Fruit fly (Drosophila melanogaster) whole organism, embryonic: Measurements from ENCODE around the gene CG31897.
A peak's percentile ranks its signal among the peaks of the same experiment; 100 is the strongest.

Experiments
- CG10543 ChIP-seq: fragments of 200-800 bp; sonication (Bioruptor generic); optimal IDR thresholded peaks from 3 replicates; lab custom pipeline; 2017; ENCODE audit warnings: missing biosample characterization, mild to moderate bottlenecking, missing genetic modification characterization, moderate library complexity
- CG10959 ChIP-seq: fragments of 200-800 bp; sonication (Bioruptor generic); IDR thresholded peaks from 2 replicates; pipeline ENCODE4 v1.3.6; 2022; ENCODE audit warnings: missing biosample characterization, missing genetic modification characterization
- CG11093 ChIP-seq: fragments of 200-800 bp; sonication (Bioruptor generic); IDR thresholded peaks from 3 replicates; pipeline ENCODE4 v1.3.6; 2022; ENCODE audit warnings: missing biosample characterization, missing genetic modification characterization
- CG12219 ChIP-seq: fragments of 200-800 bp; sonication (Bioruptor generic); optimal IDR thresholded peaks from 3 replicates; lab custom pipeline; 2018; ENCODE audit warnings: missing biosample characterization, mild to moderate bottlenecking, missing genetic modification characterization
- CG12769 ChIP-seq: fragments of 200-800 bp; sonication (Bioruptor generic); optimal IDR thresholded peaks from 2 replicates; lab custom pipeline; 2019; ENCODE audit warnings: missing biosample characterization, mild to moderate bottlenecking, missing genetic modification characterization, moderate library complexity
- CG13624 ChIP-seq: fragments of 200-800 bp; sonication (Bioruptor generic); optimal IDR thresholded peaks from 2 replicates; lab custom pipeline; 2016; ENCODE audit warnings: missing biosample characterization, missing genetic modification characterization
- CG13894 ChIP-seq: fragments of 200-800 bp; sonication (Bioruptor generic); optimal IDR thresholded peaks from 3 replicates; lab custom pipeline; 2018; ENCODE audit warnings: missing biosample characterization, mild to moderate bottlenecking, missing genetic modification characterization, moderate library complexity
- CG15269 ChIP-seq: fragments of 200-800 bp; sonication (Bioruptor generic); optimal IDR thresholded peaks from 2 replicates; lab custom pipeline; 2018; ENCODE audit warnings: missing biosample characterization, mild to moderate bottlenecking, missing genetic modification characterization, moderate library complexity
- CG15514 ChIP-seq: fragments of 200-800 bp; sonication (Bioruptor generic); optimal IDR thresholded peaks from 3 replicates; lab custom pipeline; 2017; ENCODE audit warnings: missing biosample characterization, missing genetic modification characterization, mild to moderate bottlenecking, moderate library complexity, missing genetic modification reagents
- CG15601 ChIP-seq: fragments of 200-800 bp; sonication (Bioruptor generic); optimal IDR thresholded peaks from 3 replicates; lab custom pipeline; 2019; ENCODE audit warnings: missing biosample characterization, mild to moderate bottlenecking, missing genetic modification characterization, moderate library complexity
- CG17802 ChIP-seq: fragments of 200-800 bp; sonication (Bioruptor generic); optimal IDR thresholded peaks from 2 replicates; lab custom pipeline; 2018; ENCODE audit warnings: missing biosample characterization, mild to moderate bottlenecking, missing genetic modification characterization, moderate library complexity
- CG1792 ChIP-seq: fragments of 200-800 bp; sonication (Bioruptor generic); optimal IDR thresholded peaks from 2 replicates; lab custom pipeline; 2016; ENCODE audit warnings: missing biosample characterization, missing genetic modification characterization
- CG3065 ChIP-seq: fragments of 200-800 bp; sonication (Bioruptor generic); optimal IDR thresholded peaks from 2 replicates; lab custom pipeline; 2016; ENCODE audit warnings: missing biosample characterization, missing genetic modification characterization
- CG31388 ChIP-seq: fragments of 200-800 bp; sonication (Bioruptor generic); optimal IDR thresholded peaks from 2 replicates; lab custom pipeline; 2016; ENCODE audit warnings: missing biosample characterization, missing genetic modification characterization
- CG33213 ChIP-seq: fragments of 200-800 bp; sonication (Bioruptor generic); optimal IDR thresholded peaks from 3 replicates; lab custom pipeline; 2016; ENCODE audit warnings: missing biosample characterization, missing genetic modification characterization
- CG6272 ChIP-seq: fragments of 200-800 bp; sonication (Bioruptor generic); IDR thresholded peaks from 2 replicates; pipeline ENCODE4 v1.3.6; 2022; ENCODE audit warnings: missing biosample characterization, missing genetic modification characterization
- CG6765 ChIP-seq: fragments of 200-800 bp; sonication (Bioruptor generic); optimal IDR thresholded peaks from 3 replicates; lab custom pipeline; 2017; ENCODE audit warnings: missing biosample characterization, mild to moderate bottlenecking, missing genetic modification characterization
- CG7963 ChIP-seq: fragments of 200-800 bp; sonication (Bioruptor generic); IDR thresholded peaks from 3 replicates; pipeline ENCODE4 v1.3.6; 2022; ENCODE audit warnings: missing biosample characterization, missing genetic modification characterization; ENCODE audit not compliant: partially characterized antibody
- H2.0 ChIP-seq: fragments of 200-800 bp; sonication (Bioruptor generic); IDR thresholded peaks from 2 replicates; pipeline ENCODE4 v1.3.6; 2022; ENCODE audit warnings: missing biosample characterization, missing genetic modification characterization
- HLH54F ChIP-seq: fragments of 200-800 bp; sonication (Bioruptor generic); optimal IDR thresholded peaks from 3 replicates; lab custom pipeline; 2016; ENCODE audit warnings: missing biosample characterization, missing genetic modification characterization
- Hmx ChIP-seq: fragments of 200-800 bp; sonication (Bioruptor generic); optimal IDR thresholded peaks from 2 replicates; lab custom pipeline; 2016; ENCODE audit warnings: missing biosample characterization, missing genetic modification characterization
- Max ChIP-seq: fragments of 200-800 bp; sonication (Bioruptor generic); optimal IDR thresholded peaks from 2 replicates; lab custom pipeline; 2016; ENCODE audit warnings: missing biosample characterization, mild to moderate bottlenecking, missing genetic modification characterization
- NK7.1 ChIP-seq: fragments of 200-800 bp; sonication (Bioruptor generic); optimal IDR thresholded peaks from 3 replicates; lab custom pipeline; 2016; ENCODE audit warnings: missing biosample characterization, missing genetic modification characterization
- Oaz ChIP-seq: fragments of 200-800 bp; sonication (Bioruptor generic); IDR thresholded peaks from 2 replicates; pipeline ENCODE4 v1.3.6; 2022; ENCODE audit warnings: missing biosample characterization, missing genetic modification characterization
- Ptx1 ChIP-seq: fragments of 200-800 bp; sonication (Bioruptor generic); IDR thresholded peaks from 2 replicates; pipeline ENCODE4 v1.3.6; 2022; ENCODE audit warnings: missing biosample characterization, missing genetic modification characterization
- Ravus ChIP-seq: fragments of 200-800 bp; sonication (Bioruptor generic); IDR thresholded peaks from 2 replicates; pipeline ENCODE4 v1.3.6; 2022; ENCODE audit warnings: missing biosample characterization, missing genetic modification characterization
- Rx ChIP-seq: fragments of 200-800 bp; sonication (Bioruptor generic); IDR thresholded peaks from 2 replicates; pipeline ENCODE4 v1.3.6; 2022; ENCODE audit warnings: missing biosample characterization, missing genetic modification characterization
- Sox102F ChIP-seq: fragments of 200-800 bp; sonication (Bioruptor generic); optimal IDR thresholded peaks from 2 replicates; lab custom pipeline; 2018; ENCODE audit warnings: missing biosample characterization, mild to moderate bottlenecking, missing genetic modification characterization, moderate library complexity
- bigmax ChIP-seq: fragments of 200-800 bp; sonication (Bioruptor generic); optimal IDR thresholded peaks from 2 replicates; lab custom pipeline; 2018; ENCODE audit warnings: missing biosample characterization, mild to moderate bottlenecking, missing genetic modification characterization
- br ChIP-seq: fragments of >200 bp; optimal IDR thresholded peaks from 2 replicates; lab custom pipeline; 2017
- crol ChIP-seq: fragments of 200-800 bp; sonication (Bioruptor generic); IDR thresholded peaks from 2 replicates; pipeline ENCODE4 v1.3.6; 2022; ENCODE audit warnings: missing biosample characterization, missing genetic modification characterization
- crp ChIP-seq, 2 experiments: fragments of 200-800 bp; sonication (Bioruptor generic); optimal IDR thresholded peaks; 2 replicates in 1 of 2; 3 replicates in 1 of 2; lab custom pipeline; 2017; ENCODE audit warnings: missing biosample characterization in 2 of 2, missing genetic modification characterization in 2 of 2, mild to moderate bottlenecking in 1 of 2, moderate library complexity in 1 of 2
- danr ChIP-seq: fragments of 200-800 bp; sonication (Bioruptor generic); IDR thresholded peaks from 2 replicates; pipeline ENCODE4 v1.3.6; 2022; ENCODE audit warnings: missing biosample characterization, missing genetic modification characterization
- fd102C ChIP-seq: fragments of 200-800 bp; sonication (Bioruptor generic); optimal IDR thresholded peaks from 2 replicates; lab custom pipeline; 2018; ENCODE audit warnings: missing biosample characterization, mild to moderate bottlenecking, missing genetic modification characterization, moderate library complexity
- hbn ChIP-seq: fragments of 200-800 bp; sonication (Bioruptor generic); IDR thresholded peaks from 2 replicates; pipeline ENCODE4 v1.3.6; 2022; ENCODE audit warnings: missing biosample characterization, missing genetic modification characterization; ENCODE audit not compliant: partially characterized antibody
- inv ChIP-seq: fragments of 200-800 bp; sonication (Bioruptor generic); IDR thresholded peaks from 2 replicates; pipeline ENCODE4 v1.3.6; 2022; ENCODE audit warnings: missing biosample characterization, missing genetic modification characterization; ENCODE audit not compliant: partially characterized antibody
- jumu ChIP-seq: fragments of 200-800 bp; sonication (Bioruptor generic); optimal IDR thresholded peaks from 3 replicates; lab custom pipeline; 2016; ENCODE audit warnings: missing biosample characterization, missing genetic modification characterization
- lov ChIP-seq, 2 experiments: fragments of 200-800 bp in 1 of 2; fragments of >200 bp in 1 of 2; sonication (Bioruptor generic) in 1 of 2; IDR thresholded peaks in 1 of 2; optimal IDR thresholded peaks in 1 of 2; 2 replicates in 1 of 2; 3 replicates in 1 of 2; pipeline versions ENCODE4 v1.3.6 to Lab custom; 2017 to 2022; ENCODE audit warnings: missing biosample characterization in 1 of 2, missing genetic modification characterization in 1 of 2
- nom ChIP-seq: fragments of 200-800 bp; sonication (Bioruptor generic); optimal IDR thresholded peaks from 2 replicates; lab custom pipeline; 2017; ENCODE audit warnings: missing biosample characterization, missing genetic modification characterization, mild to moderate bottlenecking, moderate library complexity, missing genetic modification reagents
- onecut ChIP-seq: fragments of 200-800 bp; sonication (Bioruptor generic); IDR thresholded peaks from 2 replicates; pipeline ENCODE4 v1.3.6; 2022; ENCODE audit warnings: missing biosample characterization, missing genetic modification characterization
- pan ChIP-seq, 4 experiments: fragments of >200 bp in 3 of 4; fragments of 200-800 bp in 1 of 4; sonication (Bioruptor generic) in 1 of 4; optimal IDR thresholded peaks in 3 of 4; IDR thresholded peaks in 1 of 4; 2 replicates each; pipeline versions ENCODE4 v1.3.6 to Lab custom; 2017 to 2022; ENCODE audit warnings: missing biosample characterization in 2 of 4, missing genetic modification characterization in 2 of 4, mixed read lengths in 1 of 4
- sc ChIP-seq, 3 experiments: fragments of >200 bp in 2 of 3; fragments of 200-800 bp in 1 of 3; sonication (Bioruptor generic) in 1 of 3; optimal IDR thresholded peaks; 2 replicates in 2 of 3; 3 replicates in 1 of 3; lab custom pipeline; 2017; ENCODE audit warnings: mild to moderate bottlenecking in 1 of 3, missing biosample characterization in 1 of 3, missing genetic modification characterization in 1 of 3, missing genetic modification reagents in 1 of 3
- slou ChIP-seq: fragments of 200-800 bp; sonication (Bioruptor generic); optimal IDR thresholded peaks from 3 replicates; lab custom pipeline; 2016; ENCODE audit warnings: missing biosample characterization, missing genetic modification characterization
- tll ChIP-seq, 2 experiments: fragments of 200-800 bp in 1 of 2; fragments of >200 bp in 1 of 2; sonication (Bioruptor generic) in 1 of 2; optimal IDR thresholded peaks; 2 replicates each; lab custom pipeline; 2017 to 2019; ENCODE audit warnings: missing biosample characterization in 2 of 2, missing genetic modification characterization in 2 of 2, mild to moderate bottlenecking in 1 of 2, moderate library complexity in 1 of 2
- trh ChIP-seq: fragments of 200-800 bp; sonication (Bioruptor generic); optimal IDR thresholded peaks from 2 replicates; lab custom pipeline; 2016; ENCODE audit warnings: missing biosample characterization, missing genetic modification characterization
- tx ChIP-seq: fragments of 200-800 bp; sonication (Bioruptor generic); optimal IDR thresholded peaks from 2 replicates; lab custom pipeline; 2016; ENCODE audit warnings: missing biosample characterization, missing genetic modification characterization
- vfl ChIP-seq: fragments of 200-800 bp; sonication (Bioruptor generic); optimal IDR thresholded peaks from 2 replicates; lab custom pipeline; 2016; ENCODE audit warnings: missing biosample characterization, missing genetic modification characterization
- wdn ChIP-seq: fragments of 200-800 bp; sonication (Bioruptor generic); IDR thresholded peaks from 2 replicates; pipeline ENCODE4 v1.3.6; 2022; ENCODE audit warnings: missing biosample characterization, missing genetic modification characterization
- yki ChIP-seq: fragments of >200 bp; optimal IDR thresholded peaks from 3 replicates; lab custom pipeline; 2018
- zen2 ChIP-seq: fragments of 200-800 bp; sonication (Bioruptor generic); IDR thresholded peaks from 3 replicates; pipeline ENCODE4 v1.3.6; 2022; ENCODE audit warnings: missing biosample characterization, missing genetic modification characterization; ENCODE audit not compliant: partially characterized antibody

The CG31897 gene

dm6 chr2L:8488735-8489134 is 46.5 kb downstream of the CG31897 start, which contains the start of gene CG13088 (continued):
- TF ChIP-seq tll (GFP tag; optimal IDR thresholded peaks at IDR 0.05; lab: Kevin White, UChicago) (peak in 1 of 2 experiments; percentile 11), CG15514 (GFP tag; lab: Kevin White, UChicago) (peak; percentile 61), CG13624 (GFP tag; lab: Kevin White, UChicago) (peak; percentile 64), lov (optimal IDR thresholded peaks at IDR 0.05; lab: Kevin White, UChicago) (no peak), lov (GFP tag; IDR thresholded peaks at IDR 0.05; lab: Robert Waterston, UW) (no peak), CG10543 (GFP tag; lab: Kevin White, UChicago) (no peak), bigmax (GFP tag; lab: Kevin White, UChicago) (no peak), CG13894 (tag; lab: Kevin White, UChicago) (no peak), Ravus (no peak), CG31388 (GFP tag; lab: Kevin White, UChicago) (no peak), jumu (GFP tag; lab: Kevin White, UChicago) (no peak), crp (GFP tag; optimal IDR thresholded peaks at IDR 0.05; lab: Kevin White, UChicago) (peak; percentile 69 to 95), CG10959 (GFP tag; lab: Robert Waterston, UW) (no peak), CG11093 (no peak), CG1792 (GFP tag; lab: Kevin White, UChicago) (peak; percentile 6), Rx (GFP tag; lab: Robert Waterston, UW) (no peak), CG6272 (no peak), pan (optimal IDR thresholded peaks at IDR 0.05; lab: Kevin White, UChicago) (no peak), pan (GFP tag; optimal IDR thresholded peaks at IDR 0.05 in 1 of 2, IDR thresholded peaks at IDR 0.05 in 1 of 2) (no peak), sc (optimal IDR thresholded peaks at IDR 0.05; lab: Kevin White, UChicago) (no peak), sc (GFP tag; optimal IDR thresholded peaks at IDR 0.05; lab: Kevin White, UChicago) (no peak), CG6765 (GFP tag; lab: Kevin White, UChicago) (no peak), CG15269 (tag; lab: Kevin White, UChicago) (no peak), CG15601 (tag; lab: Kevin White, UChicago) (no peak), vfl (peak; percentile 31), CG33213 (GFP tag; lab: Kevin White, UChicago) (peak; percentile 41), Max (no peak), trh (GFP tag; lab: Kevin White, UChicago) (no peak), nom (no peak), onecut (GFP tag; lab: Robert Waterston, UW) (no peak), CG17802 (peak; percentile 33), br (lab: Kevin White, UChicago) (no peak), H2.0 (GFP tag; lab: Robert Waterston, UW) (no peak), zen2 (GFP tag; lab: Robert Waterston, UW) (no peak), Ptx1 (no peak), CG12219 (GFP tag; lab: Kevin White, UChicago) (no peak), Oaz (GFP tag; lab: Robert Waterston, UW) (no peak), crol (GFP tag; lab: Robert Waterston, UW) (no peak), yki (lab: Kevin White, UChicago) (no peak), CG7963 (GFP tag; lab: Robert Waterston, UW) (no peak), Sox102F (GFP tag; lab: Kevin White, UChicago) (peak; percentile 3), NK7.1 (GFP tag; lab: Kevin White, UChicago) (no peak), slou (GFP tag; lab: Kevin White, UChicago) (no peak), inv (no peak), wdn (GFP tag; lab: Robert Waterston, UW) (no peak), CG12769 (tag; lab: Kevin White, UChicago) (no peak), hbn (GFP tag; lab: Robert Waterston, UW) (no peak), fd102C (no peak), HLH54F (GFP tag; lab: Kevin White, UChicago) (peak; percentile 55), danr (GFP tag; lab: Robert Waterston, UW) (no peak), CG3065 (GFP tag; lab: Kevin White, UChicago) (no peak), Hmx (GFP tag; lab: Kevin White, UChicago) (no peak), tx (GFP tag; lab: Kevin White, UChicago) (no peak)
